Worm (Caenorhabditis elegans) whole organism, L1 larva: Measurements from ENCODE around the gene tsp-18.

ENCODE experiments used
- C04F5.9 ChIP-seq: sonication (generic microtip); optimal IDR thresholded peaks from 2 replicates; lab custom pipeline; 2016; ENCODE audit warnings: missing genetic modification characterization, missing compliant biosample characterization
- C34B4.2 ChIP-seq: sonication (generic microtip); optimal IDR thresholded peaks from 2 replicates; lab custom pipeline; 2017; ENCODE audit warnings: mild to moderate bottlenecking, missing genetic modification characterization, missing compliant biosample characterization
- aha-1 ChIP-seq: fragments of 150-350 bp; optimal IDR thresholded peaks from 2 replicates; lab custom pipeline; 2014; ENCODE audit warnings: missing biosample characterization, missing genetic modification characterization
- alr-1 ChIP-seq: fragments of 200-800 bp; sonication (Bioruptor generic); optimal IDR thresholded peaks from 2 replicates; lab custom pipeline; 2018; ENCODE audit warnings: borderline replicate concordance, mild to moderate bottlenecking, missing genetic modification characterization, missing compliant biosample characterization
- aly-2 ChIP-seq: fragments of 150-350 bp; optimal IDR thresholded peaks from 2 replicates; lab custom pipeline; 2014; ENCODE audit warnings: missing biosample characterization, missing genetic modification characterization
- blmp-1 ChIP-seq: fragments of 150-350 bp; optimal IDR thresholded peaks from 2 replicates; lab custom pipeline; 2014; ENCODE audit warnings: missing biosample characterization, missing genetic modification characterization
- ceh-82 ChIP-seq, 3 experiments: fragments of 150-350 bp in 1 of 3; sonication (generic microtip) in 2 of 3; optimal IDR thresholded peaks; 2 replicates each; lab custom pipeline; 2014 to 2017; ENCODE audit warnings: missing biosample characterization in 3 of 3, missing genetic modification characterization in 3 of 3
- ceh-90 ChIP-seq: sonication (generic microtip); optimal IDR thresholded peaks from 2 replicates; lab custom pipeline; 2016; ENCODE audit warnings: missing genetic modification characterization, missing compliant biosample characterization
- ces-1 ChIP-seq: fragments of 150-350 bp; optimal IDR thresholded peaks from 2 replicates; lab custom pipeline; 2014; ENCODE audit warnings: missing biosample characterization, missing genetic modification reagents, missing genetic modification characterization
- dpl-1 ChIP-seq, 3 experiments: fragments of 150-350 bp in 2 of 3; sonication (generic microtip) in 1 of 3; optimal IDR thresholded peaks; 2 replicates each; lab custom pipeline; 2014 to 2017; ENCODE audit warnings: missing biosample characterization in 3 of 3, missing genetic modification characterization in 3 of 3, missing genetic modification reagents in 3 of 3
- dsc-1 ChIP-seq: sonication (generic microtip); optimal IDR thresholded peaks from 2 replicates; lab custom pipeline; 2016; ENCODE audit warnings: mild to moderate bottlenecking, missing genetic modification characterization, missing compliant biosample characterization
- efl-1 ChIP-seq, 4 experiments: fragments of 150-350 bp; optimal IDR thresholded peaks in 3 of 4; peaks in 1 of 4; 1 replicate in 1 of 4; 2 replicates in 3 of 4; lab custom pipeline; 2014; ENCODE audit warnings: missing biosample characterization in 2 of 4, missing genetic modification characterization in 2 of 4, missing genetic modification reagents in 2 of 4
- efl-3 ChIP-seq: fragments of 200-800 bp; sonication (Bioruptor generic); optimal IDR thresholded peaks from 2 replicates; lab custom pipeline; 2018; ENCODE audit warnings: mild to moderate bottlenecking, missing genetic modification characterization, missing compliant biosample characterization
- elt-3 ChIP-seq, 6 experiments: fragments of 150-350 bp in 1 of 6; sonication (generic microtip); optimal IDR thresholded peaks; 2 replicates each; lab custom pipeline; 2017 to 2018; ENCODE audit warnings: missing biosample characterization in 6 of 6, missing genetic modification characterization in 6 of 6, inconsistent platforms in 1 of 6
- fkh-4 ChIP-seq: sonication (generic microtip); optimal IDR thresholded peaks from 2 replicates; lab custom pipeline; 2016; ENCODE audit warnings: missing compliant biosample characterization, missing genetic modification characterization, borderline replicate concordance
- fkh-8 ChIP-seq: sonication (generic microtip); optimal IDR thresholded peaks from 2 replicates; lab custom pipeline; 2016; ENCODE audit warnings: mild to moderate bottlenecking, missing genetic modification characterization, missing compliant biosample characterization
- fos-1 ChIP-seq: fragments of 150-350 bp; optimal IDR thresholded peaks from 2 replicates; lab custom pipeline; 2014; ENCODE audit warnings: missing biosample characterization, missing genetic modification characterization
- grh-1 ChIP-seq: fragments of 200-800 bp; sonication (Bioruptor generic); IDR thresholded peaks from 2 replicates; pipeline ENCODE4 v1.3.6; 2022; ENCODE audit warnings: missing genetic modification reagents, missing genetic modification characterization, missing compliant biosample characterization
- hlh-4 ChIP-seq: sonication (generic microtip); optimal IDR thresholded peaks from 2 replicates; lab custom pipeline; 2016; ENCODE audit warnings: mild to moderate bottlenecking, missing genetic modification characterization, missing compliant biosample characterization
- irx-1 ChIP-seq: sonication (generic microtip); optimal IDR thresholded peaks from 2 replicates; lab custom pipeline; 2016; ENCODE audit warnings: missing genetic modification characterization, missing compliant biosample characterization
- isw-1 ChIP-seq: fragments of 200-800 bp; sonication (Bioruptor generic); IDR thresholded peaks from 2 replicates; pipeline ENCODE4 v1.3.6; 2022; ENCODE audit warnings: missing genetic modification characterization, missing compliant biosample characterization
- lin-13 ChIP-seq: fragments of 150-350 bp; optimal IDR thresholded peaks from 2 replicates; lab custom pipeline; 2014; ENCODE audit warnings: missing biosample characterization, missing genetic modification reagents, missing genetic modification characterization
- lin-14 ChIP-seq: fragments of 200-800 bp; sonication (Bioruptor generic); optimal IDR thresholded peaks from 2 replicates; lab custom pipeline; 2018; ENCODE audit warnings: mild to moderate bottlenecking, missing genetic modification characterization, moderate library complexity, missing compliant biosample characterization
- lin-35 ChIP-seq, 2 experiments: fragments of 150-350 bp; optimal IDR thresholded peaks; 2 replicates each; lab custom pipeline; 2014; ENCODE audit warnings: missing biosample characterization in 2 of 2, missing genetic modification characterization in 2 of 2, missing genetic modification reagents in 2 of 2
- lin-39 ChIP-seq: fragments of 150-350 bp; optimal IDR thresholded peaks from 2 replicates; lab custom pipeline; 2014; ENCODE audit warnings: missing biosample characterization, missing genetic modification reagents, missing genetic modification characterization
- lir-3 ChIP-seq: sonication (generic microtip); optimal IDR thresholded peaks from 2 replicates; lab custom pipeline; 2016; ENCODE audit warnings: mild to moderate bottlenecking, missing genetic modification characterization, moderate library complexity, missing compliant biosample characterization; ENCODE audit not compliant: poor library complexity
- lsy-2 ChIP-seq, 2 experiments: fragments of 150-350 bp; optimal IDR thresholded peaks; 2 replicates each; lab custom pipeline; 2014; ENCODE audit warnings: missing biosample characterization in 2 of 2, missing genetic modification characterization in 2 of 2
- mef-2 ChIP-seq: fragments of 150-350 bp; optimal IDR thresholded peaks from 2 replicates; lab custom pipeline; 2014; ENCODE audit warnings: missing biosample characterization, missing genetic modification characterization
- mep-1 ChIP-seq: fragments of 150-350 bp; optimal IDR thresholded peaks from 2 replicates; lab custom pipeline; 2014; ENCODE audit warnings: missing biosample characterization, missing genetic modification characterization
- nhr-11 ChIP-seq: fragments of 150-350 bp; optimal IDR thresholded peaks from 2 replicates; lab custom pipeline; 2014; ENCODE audit warnings: missing biosample characterization, missing genetic modification characterization
- nhr-12 ChIP-seq: sonication (generic microtip); optimal IDR thresholded peaks from 2 replicates; lab custom pipeline; 2017; ENCODE audit warnings: missing biosample characterization, missing genetic modification characterization
- nhr-19 ChIP-seq: fragments of 200-800 bp; sonication (Bioruptor generic); conservative IDR thresholded peaks from 2 replicates; pipeline ENCODE4 v1.3.6; 2022; ENCODE audit warnings: missing genetic modification characterization, missing compliant biosample characterization
- nhr-237 ChIP-seq: fragments of 150-350 bp; optimal IDR thresholded peaks from 2 replicates; lab custom pipeline; 2014; ENCODE audit warnings: missing biosample characterization, missing genetic modification characterization
- nhr-28 ChIP-seq: fragments of 150-350 bp; optimal IDR thresholded peaks from 2 replicates; lab custom pipeline; 2014; ENCODE audit warnings: missing biosample characterization, missing genetic modification characterization
- nhr-71 ChIP-seq: sonication (generic microtip); optimal IDR thresholded peaks from 2 replicates; lab custom pipeline; 2016; ENCODE audit warnings: mild to moderate bottlenecking, missing genetic modification characterization, moderate library complexity, missing compliant biosample characterization
- nhr-76 ChIP-seq: sonication (generic microtip); optimal IDR thresholded peaks from 2 replicates; lab custom pipeline; 2017; ENCODE audit warnings: missing biosample characterization, missing genetic modification characterization
- nhr-84 ChIP-seq: sonication (generic microtip); optimal IDR thresholded peaks from 2 replicates; lab custom pipeline; 2017; ENCODE audit warnings: missing biosample characterization, missing genetic modification characterization
- nhr-85 ChIP-seq: sonication (generic microtip); peaks from one replicate; lab custom pipeline; 2016; ENCODE audit warnings: missing genetic modification characterization, inconsistent platforms, missing compliant biosample characterization
- nhr-90 ChIP-seq: sonication (generic microtip); optimal IDR thresholded peaks from 2 replicates; lab custom pipeline; 2016; ENCODE audit warnings: mild to moderate bottlenecking, missing genetic modification characterization, missing compliant biosample characterization; ENCODE audit not compliant: poor library complexity
- pax-3 ChIP-seq: fragments of 200-800 bp; sonication (Bioruptor generic); optimal IDR thresholded peaks from 2 replicates; lab custom pipeline; 2018; ENCODE audit warnings: mild to moderate bottlenecking, missing genetic modification characterization, moderate library complexity, missing compliant biosample characterization
- pqm-1 ChIP-seq: sonication (generic microtip); optimal IDR thresholded peaks from 3 replicates; lab custom pipeline; 2017; ENCODE audit warnings: missing biosample characterization, missing genetic modification characterization
- rnt-1 ChIP-seq: sonication (generic microtip); optimal IDR thresholded peaks from 2 replicates; lab custom pipeline; 2016; ENCODE audit warnings: mild to moderate bottlenecking, missing genetic modification characterization, moderate library complexity, missing compliant biosample characterization
- skn-1 ChIP-seq: fragments of 150-350 bp; optimal IDR thresholded peaks from 2 replicates; lab custom pipeline; 2014; ENCODE audit warnings: missing biosample characterization, missing genetic modification characterization
- snpc-4 ChIP-seq: fragments of 150-350 bp; optimal IDR thresholded peaks from 2 replicates; lab custom pipeline; 2014; ENCODE audit warnings: missing biosample characterization, missing genetic modification characterization
- snu-23 ChIP-seq: sonication (generic microtip); optimal IDR thresholded peaks from 2 replicates; lab custom pipeline; 2016; ENCODE audit warnings: missing genetic modification characterization, missing compliant biosample characterization
- sox-4 ChIP-seq: sonication (generic microtip); optimal IDR thresholded peaks from 2 replicates; lab custom pipeline; 2016; ENCODE audit warnings: missing genetic modification characterization, missing compliant biosample characterization
- sptf-1 ChIP-seq: fragments of 150-350 bp; optimal IDR thresholded peaks from 2 replicates; lab custom pipeline; 2014; ENCODE audit warnings: missing biosample characterization, missing genetic modification characterization
- sup-37 ChIP-seq: fragments of 200-800 bp; sonication (Bioruptor generic); optimal IDR thresholded peaks from 2 replicates; lab custom pipeline; 2018; ENCODE audit warnings: mild to moderate bottlenecking, missing genetic modification characterization, missing compliant biosample characterization
- tbx-2 ChIP-seq: sonication (generic microtip); optimal IDR thresholded peaks from 2 replicates; lab custom pipeline; 2016; ENCODE audit warnings: missing genetic modification characterization, missing compliant biosample characterization
- unc-130 ChIP-seq: fragments of 150-350 bp; optimal IDR thresholded peaks from 2 replicates; lab custom pipeline; 2017; ENCODE audit warnings: missing biosample characterization, missing genetic modification characterization, inconsistent platforms
- unc-86 ChIP-seq: sonication (generic microtip); optimal IDR thresholded peaks from 2 replicates; lab custom pipeline; 2016; ENCODE audit warnings: missing genetic modification characterization, missing compliant biosample characterization
- unc-98 ChIP-seq: fragments of 200-800 bp; sonication (Bioruptor generic); IDR thresholded peaks from 2 replicates; pipeline ENCODE4 v1.3.6; 2022; ENCODE audit warnings: missing genetic modification characterization, missing compliant biosample characterization
- zip-4 ChIP-seq: fragments of 200-800 bp; sonication (Bioruptor generic); optimal IDR thresholded peaks from 2 replicates; lab custom pipeline; 2018; ENCODE audit warnings: mild to moderate bottlenecking, missing genetic modification characterization, moderate library complexity, missing compliant biosample characterization
- ztf-4 ChIP-seq: fragments of 150-350 bp; optimal IDR thresholded peaks from 2 replicates; lab custom pipeline; 2014; ENCODE audit warnings: missing biosample characterization, missing genetic modification characterization

Gene tsp-18

DNA sequence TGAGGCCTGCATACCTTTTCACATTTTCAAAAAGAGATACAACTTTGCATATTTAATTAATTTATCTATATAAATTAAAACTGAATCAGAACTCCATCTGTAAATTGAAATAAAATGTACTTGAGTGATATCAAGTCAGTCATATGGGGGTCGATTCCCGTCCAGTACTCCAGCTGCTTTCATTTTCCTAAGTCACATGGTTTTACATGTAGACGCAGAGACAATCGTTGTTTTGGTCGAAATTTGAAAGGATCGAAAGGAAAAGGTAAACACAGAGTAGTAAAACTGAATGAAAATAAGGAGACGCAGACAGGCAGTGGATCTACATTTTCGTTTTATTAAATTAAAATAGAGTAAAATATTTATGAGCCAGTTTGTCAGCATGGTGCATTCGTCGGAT, 30.2 kb upstream of the tsp-18 start:
- no peak for TF ChIP-seq ceh-90 (tag; lab: Kevin White, UChicago)
- TF ChIP-seq lin-35 (GFP tag; optimal IDR thresholded peaks at IDR 0.05; lab: Kevin White, UChicago) = peak; percentile 17 to 74
- peak; percentile 79 for TF ChIP-seq lin-14
- TF ChIP-seq grh-1 = no peak
- no peak for TF ChIP-seq sox-4
- no peak for TF ChIP-seq aha-1 (tag; lab: Kevin White, UChicago)
- no peak for TF ChIP-seq hlh-4
- TF ChIP-seq dpl-1 (GFP tag; optimal IDR thresholded peaks at IDR 0.05; lab: Kevin White, UChicago) = peak in 2 of 3 experiments; percentile 33 to 39
- TF ChIP-seq nhr-237 (tag; lab: Kevin White, UChicago) = no peak
- TF ChIP-seq fkh-8 (tag; lab: Kevin White, UChicago) = peak; percentile 23
- TF ChIP-seq elt-3 (tag; optimal IDR thresholded peaks at IDR 0.05; lab: Kevin White, UChicago) = peak in 2 of 6 experiments; percentile 31 to 64
- no peak for TF ChIP-seq skn-1 (tag; lab: Kevin White, UChicago)
- no peak for TF ChIP-seq alr-1 (tag; lab: Kevin White, UChicago)
- TF ChIP-seq ztf-4 = no peak
- peak; percentile 30 for TF ChIP-seq nhr-90
- peak; percentile 4 for TF ChIP-seq lir-3 (tag; lab: Kevin White, UChicago)
- TF ChIP-seq rnt-1 (tag; lab: Kevin White, UChicago) = peak; percentile 40
- TF ChIP-seq pax-3 (tag; lab: Kevin White, UChicago) = no peak
- no peak for TF ChIP-seq nhr-12 (tag; lab: Kevin White, UChicago)
- TF ChIP-seq snpc-4 (tag; lab: Kevin White, UChicago) = no peak
- TF ChIP-seq lsy-2 (tag; optimal IDR thresholded peaks at IDR 0.05; lab: Kevin White, UChicago) = peak; percentile 35 to 49
- TF ChIP-seq mep-1 = peak; percentile 82
- TF ChIP-seq C34B4.2 (tag; lab: Kevin White, UChicago) = no peak
- no peak for TF ChIP-seq sup-37 (GFP tag; lab: Kevin White, UChicago)
- TF ChIP-seq nhr-84 (tag; lab: Kevin White, UChicago) = no peak
- TF ChIP-seq fkh-4 = no peak
- TF ChIP-seq lin-13 = peak; percentile 1
- TF ChIP-seq C04F5.9 = no peak
- no peak for TF ChIP-seq fos-1 (tag; lab: Kevin White, UChicago)
- no peak for TF ChIP-seq nhr-76 (tag; lab: Kevin White, UChicago)
- peak; percentile 36 for TF ChIP-seq dsc-1 (tag; lab: Kevin White, UChicago)
- TF ChIP-seq nhr-19 (GFP tag; lab: Robert Waterston, UW) = peak; percentile 47; the same call in 1 of the 2 replicates
- TF ChIP-seq isw-1 (GFP tag; lab: Robert Waterston, UW) = no peak
- TF ChIP-seq unc-98 (GFP tag; lab: Robert Waterston, UW) = no peak
- TF ChIP-seq sptf-1 = no peak
- no peak for TF ChIP-seq aly-2
- peak in 1 of 2 experiments; percentile 25 for TF ChIP-seq efl-1 (optimal IDR thresholded peaks at IDR 0.05; lab: Kevin White, UChicago)
- TF ChIP-seq efl-1 (GFP tag; optimal IDR thresholded peaks at IDR 0.05 in 1 of 2; lab: Kevin White, UChicago) = peak; percentile 25 to 88
- TF ChIP-seq unc-86 = no peak
- peak; percentile 98 for TF ChIP-seq blmp-1
- no peak for TF ChIP-seq ceh-82 (tag; optimal IDR thresholded peaks at IDR 0.05; lab: Kevin White, UChicago)
- TF ChIP-seq nhr-28 (tag; lab: Kevin White, UChicago) = no peak
- TF ChIP-seq tbx-2 = no peak
- TF ChIP-seq efl-3 (GFP tag; lab: Kevin White, UChicago) = no peak
- TF ChIP-seq unc-130 = peak; percentile 43
- peak; percentile 90 for TF ChIP-seq nhr-85 (tag; lab: Kevin White, UChicago)
- peak; percentile 16 for TF ChIP-seq irx-1 (tag; lab: Kevin White, UChicago)
- no peak for TF ChIP-seq mef-2
- peak; percentile 71 for TF ChIP-seq nhr-71 (tag; lab: Kevin White, UChicago)
- TF ChIP-seq lin-39 = no peak
- no peak for TF ChIP-seq ces-1
- TF ChIP-seq nhr-11 (tag; lab: Kevin White, UChicago) = no peak
- no peak for TF ChIP-seq zip-4 (GFP tag; lab: Kevin White, UChicago)
- peak; percentile 70 for TF ChIP-seq snu-23 (GFP tag; lab: Kevin White, UChicago)
- no peak for TF ChIP-seq pqm-1
